Fruit fly (Drosophila melanogaster) whole organism, embryonic: ENCODE measurements around the gene AP-1mu.

Experiments
- Antp ChIP-seq: fragments of 200-800 bp; sonication (Bioruptor generic); optimal IDR thresholded peaks from 3 replicates; lab custom pipeline; 2016; ENCODE audit warnings: missing biosample characterization, missing genetic modification characterization
- CG1024 ChIP-seq: fragments of 200-800 bp; sonication (Bioruptor generic); IDR thresholded peaks from 2 replicates; pipeline ENCODE4 v1.3.6; 2022; ENCODE audit warnings: missing biosample characterization, missing genetic modification characterization
- CG10462 ChIP-seq: fragments of 200-800 bp; sonication (Bioruptor generic); optimal IDR thresholded peaks from 2 replicates; lab custom pipeline; 2016; ENCODE audit warnings: missing biosample characterization, missing genetic modification characterization
- CG10654 ChIP-seq: fragments of 200-800 bp; sonication (Bioruptor generic); optimal IDR thresholded peaks from 2 replicates; lab custom pipeline; 2016; ENCODE audit warnings: missing biosample characterization, missing genetic modification characterization
- CG11456 ChIP-seq: fragments of 200-800 bp; sonication (Bioruptor generic); IDR thresholded peaks from 3 replicates; pipeline ENCODE4 v1.3.6; 2022; ENCODE audit warnings: missing biosample characterization, missing genetic modification characterization
- CG11504 ChIP-seq: fragments of 200-800 bp; sonication (Bioruptor generic); optimal IDR thresholded peaks from 3 replicates; lab custom pipeline; 2019; ENCODE audit warnings: missing biosample characterization, mild to moderate bottlenecking, missing genetic modification characterization, moderate library complexity
- CG14860 ChIP-seq: fragments of 200-800 bp; sonication (Bioruptor generic); IDR thresholded peaks from 3 replicates; pipeline ENCODE4 v1.3.6; 2022; ENCODE audit warnings: missing biosample characterization, missing genetic modification characterization; ENCODE audit not compliant: partially characterized antibody
- CG17912 ChIP-seq: fragments of 200-800 bp; sonication (Bioruptor generic); optimal IDR thresholded peaks from 2 replicates; lab custom pipeline; 2018; ENCODE audit warnings: missing biosample characterization, mild to moderate bottlenecking, missing genetic modification characterization
- CG18764 ChIP-seq: fragments of 200-800 bp; sonication (Bioruptor generic); optimal IDR thresholded peaks from 3 replicates; lab custom pipeline; 2016; ENCODE audit warnings: missing biosample characterization, missing genetic modification characterization
- CG31441 ChIP-seq: fragments of 200-800 bp; sonication (Bioruptor generic); IDR thresholded peaks from 2 replicates; pipeline ENCODE4 v1.3.6; 2022; ENCODE audit warnings: missing biosample characterization, missing genetic modification characterization
- CG3726 ChIP-seq: fragments of 200-800 bp; sonication (Bioruptor generic); IDR thresholded peaks from 3 replicates; pipeline ENCODE4, ENCODE4 v1.3.6; 2022; ENCODE audit warnings: missing biosample characterization, missing genetic modification characterization
- CG5245 ChIP-seq: fragments of 200-800 bp; sonication (Bioruptor generic); optimal IDR thresholded peaks from 3 replicates; lab custom pipeline; 2016; ENCODE audit warnings: missing biosample characterization, missing genetic modification characterization
- CG6272 ChIP-seq: fragments of 200-800 bp; sonication (Bioruptor generic); IDR thresholded peaks from 2 replicates; pipeline ENCODE4 v1.3.6; 2022; ENCODE audit warnings: missing biosample characterization, missing genetic modification characterization
- CG7786 ChIP-seq: fragments of 200-800 bp; sonication (Bioruptor generic); optimal IDR thresholded peaks from 2 replicates; lab custom pipeline; 2016; ENCODE audit warnings: missing biosample characterization, missing genetic modification characterization
- CG7928 ChIP-seq: fragments of 200-800 bp; sonication (Bioruptor generic); optimal IDR thresholded peaks from 2 replicates; lab custom pipeline; 2017; ENCODE audit warnings: missing biosample characterization, mild to moderate bottlenecking, missing genetic modification characterization
- CG7963 ChIP-seq: fragments of 200-800 bp; sonication (Bioruptor generic); IDR thresholded peaks from 3 replicates; pipeline ENCODE4 v1.3.6; 2022; ENCODE audit warnings: missing biosample characterization, missing genetic modification characterization; ENCODE audit not compliant: partially characterized antibody
- CG8359 ChIP-seq: fragments of 200-800 bp; sonication (Bioruptor generic); optimal IDR thresholded peaks from 2 replicates; lab custom pipeline; 2017; ENCODE audit warnings: missing biosample characterization, mild to moderate bottlenecking, missing genetic modification characterization, borderline replicate concordance
- CG8924 ChIP-seq: fragments of 200-800 bp; optimal IDR thresholded peaks from 3 replicates; lab custom pipeline; 2019; ENCODE audit warnings: missing biosample characterization, mild to moderate bottlenecking, missing genetic modification characterization, moderate library complexity
- CG9797 ChIP-seq: fragments of 200-800 bp; sonication (Bioruptor generic); optimal IDR thresholded peaks from 3 replicates; lab custom pipeline; 2018; ENCODE audit warnings: missing biosample characterization, mild to moderate bottlenecking, missing genetic modification characterization
- Camta ChIP-seq: fragments of 200-800 bp; sonication (Bioruptor generic); optimal IDR thresholded peaks from 2 replicates; lab custom pipeline; 2016; ENCODE audit warnings: missing biosample characterization, missing genetic modification characterization
- CoRest ChIP-seq: fragments of 200-800 bp; sonication (Bioruptor generic); optimal IDR thresholded peaks from 3 replicates; lab custom pipeline; 2018; ENCODE audit warnings: missing biosample characterization, mild to moderate bottlenecking, missing genetic modification characterization, moderate library complexity
- D ChIP-seq, 2 experiments: fragments of 200-800 bp in 1 of 2; fragments of >200 bp in 1 of 2; sonication (Bioruptor generic) in 1 of 2; optimal IDR thresholded peaks; 2 replicates in 1 of 2; 3 replicates in 1 of 2; lab custom pipeline; 2017; ENCODE audit warnings: mild to moderate bottlenecking in 1 of 2, missing biosample characterization in 1 of 2, missing genetic modification characterization in 1 of 2, missing genetic modification reagents in 1 of 2
- Ets97D ChIP-seq: fragments of 200-800 bp; sonication (Bioruptor generic); optimal IDR thresholded peaks from 3 replicates; lab custom pipeline; 2016; ENCODE audit warnings: missing biosample characterization, missing genetic modification characterization
- Gug ChIP-seq: fragments of 200-800 bp; sonication (Bioruptor generic); IDR thresholded peaks from 4 replicates; pipeline ENCODE4 v1.3.6; 2022; ENCODE audit warnings: missing biosample characterization, missing genetic modification characterization
- HHEX ChIP-seq: fragments of 200-800 bp; sonication (Bioruptor generic); optimal IDR thresholded peaks from 3 replicates; lab custom pipeline; 2017; ENCODE audit warnings: missing biosample characterization, mild to moderate bottlenecking, missing genetic modification characterization, missing genetic modification reagents
- HLHmδ ChIP-seq: fragments of 200-800 bp; sonication (Bioruptor generic); optimal IDR thresholded peaks from 2 replicates; lab custom pipeline; 2018; ENCODE audit warnings: missing biosample characterization, mild to moderate bottlenecking, missing genetic modification characterization, moderate library complexity
- Hr51 ChIP-seq, 2 experiments: fragments of 200-800 bp; sonication (Bioruptor generic); optimal IDR thresholded peaks; 2 replicates in 1 of 2; 3 replicates in 1 of 2; lab custom pipeline; 2016 to 2018; ENCODE audit warnings: missing biosample characterization in 2 of 2, missing genetic modification characterization in 2 of 2, mild to moderate bottlenecking in 1 of 2, moderate library complexity in 1 of 2
- MBD-R2 ChIP-seq: fragments of 200-800 bp; sonication (Bioruptor generic); IDR thresholded peaks from 2 replicates; pipeline ENCODE4 v1.3.6; 2022; ENCODE audit warnings: missing biosample characterization, missing genetic modification characterization
- Myb ChIP-seq: fragments of 200-800 bp; sonication (Bioruptor generic); optimal IDR thresholded peaks from 2 replicates; lab custom pipeline; 2016; ENCODE audit warnings: missing biosample characterization, missing genetic modification characterization
- Rx ChIP-seq: fragments of 200-800 bp; sonication (Bioruptor generic); IDR thresholded peaks from 2 replicates; pipeline ENCODE4 v1.3.6; 2022; ENCODE audit warnings: missing biosample characterization, missing genetic modification characterization
- Sry-β ChIP-seq: fragments of 200-800 bp; sonication (Bioruptor generic); optimal IDR thresholded peaks from 2 replicates; lab custom pipeline; 2018; ENCODE audit warnings: missing biosample characterization, mild to moderate bottlenecking, missing genetic modification characterization, moderate library complexity
- YL-1 ChIP-seq: fragments of 200-800 bp; sonication (Bioruptor generic); optimal IDR thresholded peaks from 3 replicates; lab custom pipeline; 2017; ENCODE audit warnings: missing biosample characterization, mild to moderate bottlenecking, missing genetic modification characterization
- chinmo ChIP-seq: fragments of 200-800 bp; sonication (Bioruptor generic); IDR thresholded peaks from 4 replicates; pipeline ENCODE4 v1.3.6; 2022; ENCODE audit warnings: missing biosample characterization, missing genetic modification characterization; ENCODE audit not compliant: partially characterized antibody
- corto ChIP-seq: fragments of 200-800 bp; sonication (Bioruptor generic); optimal IDR thresholded peaks from 2 replicates; lab custom pipeline; 2016; ENCODE audit warnings: missing biosample characterization, mild to moderate bottlenecking, missing genetic modification characterization, moderate library complexity
- crol ChIP-seq: fragments of 200-800 bp; sonication (Bioruptor generic); IDR thresholded peaks from 2 replicates; pipeline ENCODE4 v1.3.6; 2022; ENCODE audit warnings: missing biosample characterization, missing genetic modification characterization
- da ChIP-seq: fragments of 200-800 bp; sonication (Bioruptor generic); optimal IDR thresholded peaks from 2 replicates; lab custom pipeline; 2016; ENCODE audit warnings: missing biosample characterization, missing genetic modification characterization
- en ChIP-seq: fragments of 200-800 bp; sonication (Bioruptor generic); optimal IDR thresholded peaks from 2 replicates; lab custom pipeline; 2016; ENCODE audit warnings: missing biosample characterization, missing genetic modification characterization
- fd3F ChIP-seq: fragments of 200-800 bp; sonication (Bioruptor generic); optimal IDR thresholded peaks from 2 replicates; lab custom pipeline; 2018; ENCODE audit warnings: missing biosample characterization, mild to moderate bottlenecking, missing genetic modification characterization, moderate library complexity
- ftz-f1 ChIP-seq: fragments of 200-800 bp; sonication (Bioruptor generic); optimal IDR thresholded peaks from 2 replicates; lab custom pipeline; 2016; ENCODE audit warnings: missing biosample characterization, missing genetic modification characterization
- gsb-n ChIP-seq: fragments of 200-800 bp; sonication (Bioruptor generic); optimal IDR thresholded peaks from 3 replicates; lab custom pipeline; 2018; ENCODE audit warnings: missing biosample characterization, mild to moderate bottlenecking, missing genetic modification characterization
- her ChIP-seq: fragments of 200-800 bp; sonication (Bioruptor generic); optimal IDR thresholded peaks from 2 replicates; lab custom pipeline; 2016; ENCODE audit warnings: missing biosample characterization, missing genetic modification characterization
- klu ChIP-seq: fragments of 200-800 bp; sonication (Bioruptor generic); IDR thresholded peaks from 2 replicates; pipeline ENCODE4 v1.3.6; 2022; ENCODE audit warnings: missing biosample characterization, missing genetic modification characterization
- peb ChIP-seq: fragments of 200-800 bp; sonication (Bioruptor generic); IDR thresholded peaks from 2 replicates; pipeline ENCODE4 v1.3.6; 2022; ENCODE audit warnings: missing biosample characterization, missing genetic modification characterization
- phol ChIP-seq: fragments of 200-800 bp; sonication (Bioruptor generic); optimal IDR thresholded peaks from 3 replicates; lab custom pipeline; 2018; ENCODE audit warnings: missing biosample characterization, mild to moderate bottlenecking, missing genetic modification characterization, moderate library complexity
- prd ChIP-seq, 3 experiments: fragments of >200 bp in 2 of 3; fragments of 200-800 bp in 1 of 3; sonication (Bioruptor generic) in 1 of 3; optimal IDR thresholded peaks in 2 of 3; IDR thresholded peaks in 1 of 3; 2 replicates in 2 of 3; 3 replicates in 1 of 3; pipeline versions ENCODE4 v1.3.6 to Lab custom; 2017 to 2022; ENCODE audit warnings: missing biosample characterization in 1 of 3, missing genetic modification characterization in 1 of 3
- psq ChIP-seq: fragments of 200-800 bp; sonication (Bioruptor generic); optimal IDR thresholded peaks from 2 replicates; lab custom pipeline; 2017; ENCODE audit warnings: missing biosample characterization, missing genetic modification characterization
- sc ChIP-seq, 3 experiments: fragments of >200 bp in 2 of 3; fragments of 200-800 bp in 1 of 3; sonication (Bioruptor generic) in 1 of 3; optimal IDR thresholded peaks; 2 replicates in 2 of 3; 3 replicates in 1 of 3; lab custom pipeline; 2017; ENCODE audit warnings: mild to moderate bottlenecking in 1 of 3, missing biosample characterization in 1 of 3, missing genetic modification characterization in 1 of 3, missing genetic modification reagents in 1 of 3
- zen ChIP-seq: fragments of 200-800 bp; sonication (Bioruptor generic); optimal IDR thresholded peaks from 3 replicates; lab custom pipeline; 2018; ENCODE audit warnings: missing biosample characterization, mild to moderate bottlenecking, missing genetic modification characterization, moderate library complexity
- zf30C ChIP-seq: fragments of 200-800 bp; sonication (Bioruptor generic); optimal IDR thresholded peaks from 3 replicates; lab custom pipeline; 2018; ENCODE audit warnings: missing biosample characterization, mild to moderate bottlenecking, missing genetic modification characterization

AP-1mu gene

DNA sequence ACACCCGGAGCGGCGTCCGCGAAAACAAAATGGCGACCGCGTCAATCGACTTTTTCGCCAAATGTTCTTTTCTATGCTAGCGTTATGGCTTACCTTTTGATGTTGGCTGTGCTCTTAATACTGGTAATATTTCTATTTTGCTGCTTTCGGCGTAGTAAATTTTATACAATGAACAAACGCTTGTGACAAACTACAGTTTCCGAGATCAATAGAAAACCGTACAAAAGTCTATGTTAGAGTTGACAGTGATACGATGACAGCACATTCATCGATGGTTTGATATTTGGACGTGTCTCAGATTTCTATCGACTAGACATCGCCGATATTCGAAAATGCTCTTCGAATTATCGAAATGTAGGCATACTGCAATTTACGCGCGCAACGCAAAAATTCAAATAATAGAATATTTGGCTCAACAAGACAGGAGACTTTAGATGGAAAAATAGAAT lies 49.2 kb downstream of the AP-1mu start, which contains the start of gene rump (continued):
- TF ChIP-seq Camta (GFP tag; lab: Kevin White, UChicago) (no peak), CG3726 (GFP tag; lab: Robert Waterston, UW) (no peak), prd (optimal IDR thresholded peaks at IDR 0.05; lab: Kevin White, UChicago) (no peak), prd (GFP tag; IDR thresholded peaks at IDR 0.05; lab: Robert Waterston, UW) (no peak), Ets97D (GFP tag; lab: Kevin White, UChicago) (peak; percentile 78), CG7928 (GFP tag; lab: Kevin White, UChicago) (no peak), sc (optimal IDR thresholded peaks at IDR 0.05; lab: Kevin White, UChicago) (no peak), sc (GFP tag; optimal IDR thresholded peaks at IDR 0.05; lab: Kevin White, UChicago) (no peak), CoRest (tag; lab: Kevin White, UChicago) (peak; percentile 16), CG7963 (no peak), CG5245 (GFP tag; lab: Kevin White, UChicago) (no peak), CG8924 (peak; percentile 17), phol (tag; lab: Kevin White, UChicago) (peak; percentile 98), Gug (no peak; the same call in 3 of the 4 replicates), da (GFP tag; lab: Kevin White, UChicago) (no peak), klu (GFP tag; lab: Robert Waterston, UW) (no peak), psq (GFP tag; lab: Kevin White, UChicago) (no peak), zen (peak; percentile 43), gsb-n (no peak), corto (GFP tag; lab: Kevin White, UChicago) (no peak), CG10654 (GFP tag; lab: Kevin White, UChicago) (no peak), Myb (GFP tag; lab: Kevin White, UChicago) (peak; percentile 23), CG6272 (GFP tag; lab: Robert Waterston, UW) (no peak), crol (no peak), CG17912 (GFP tag; lab: Kevin White, UChicago) (no peak), CG1024 (GFP tag; lab: Robert Waterston, UW) (no peak), ftz-f1 (GFP tag; lab: Kevin White, UChicago) (no peak), CG7786 (peak; percentile 32), CG11504 (tag; lab: Kevin White, UChicago) (no peak), CG31441 (GFP tag; lab: Robert Waterston, UW) (no peak), HHEX (GFP tag; lab: Kevin White, UChicago) (no peak), zf30C (GFP tag; lab: Kevin White, UChicago) (no peak), Sry-β (GFP tag; lab: Kevin White, UChicago) (peak; percentile 54), CG14860 (GFP tag; lab: Robert Waterston, UW) (no peak), CG18764 (GFP tag; lab: Kevin White, UChicago) (no peak), peb (GFP tag; lab: Robert Waterston, UW) (no peak), HLHmδ (GFP tag; lab: Kevin White, UChicago) (no peak), CG11456 (no peak), en (GFP tag; lab: Kevin White, UChicago) (no peak), her (GFP tag; lab: Kevin White, UChicago) (peak; percentile 8), MBD-R2 (GFP tag; lab: Robert Waterston, UW) (no peak), CG10462 (no peak), fd3F (GFP tag; lab: Kevin White, UChicago) (no peak), YL-1 (GFP tag; lab: Kevin White, UChicago) (peak; percentile 92), Rx (no peak), chinmo (no peak), CG9797 (peak; percentile 63), Antp (GFP tag; lab: Kevin White, UChicago) (no peak), D (optimal IDR thresholded peaks at IDR 0.05; lab: Kevin White, UChicago) (no peak), D (GFP tag; optimal IDR thresholded peaks at IDR 0.05; lab: Kevin White, UChicago) (no peak), CG8359 (GFP tag; lab: Kevin White, UChicago) (no peak), Hr51 (GFP tag; optimal IDR thresholded peaks at IDR 0.05; lab: Kevin White, UChicago) (no peak)
